Fruit fly (Drosophila melanogaster) whole organism: ENCODE measurements around the gene Grip84.

Experiments used
- CG8478 ChIP-seq: fragments of >200 bp; optimal IDR thresholded peaks from 2 replicates; lab custom pipeline; 2018; ENCODE audit warnings: inconsistent platforms
- Dll ChIP-seq: fragments of >200 bp; optimal IDR thresholded peaks from 2 replicates; lab custom pipeline; 2017
- EcR ChIP-seq, 2 experiments: fragments of >200 bp; optimal IDR thresholded peaks; 2 replicates each; lab custom pipeline; 2017; ENCODE audit warnings: missing biosample characterization in 2 of 2, missing genetic modification characterization in 2 of 2, missing genetic modification reagents in 2 of 2
- pan ChIP-seq: fragments of >200 bp; optimal IDR thresholded peaks from 2 replicates; lab custom pipeline; 2017
- psq ChIP-seq: fragments of >200 bp; optimal IDR thresholded peaks from 2 replicates; lab custom pipeline; 2017
- usp ChIP-seq: fragments of >200 bp; optimal IDR thresholded peaks from 2 replicates; lab custom pipeline; 2017; ENCODE audit warnings: missing biosample characterization, missing genetic modification characterization, mixed read lengths

DNA sequence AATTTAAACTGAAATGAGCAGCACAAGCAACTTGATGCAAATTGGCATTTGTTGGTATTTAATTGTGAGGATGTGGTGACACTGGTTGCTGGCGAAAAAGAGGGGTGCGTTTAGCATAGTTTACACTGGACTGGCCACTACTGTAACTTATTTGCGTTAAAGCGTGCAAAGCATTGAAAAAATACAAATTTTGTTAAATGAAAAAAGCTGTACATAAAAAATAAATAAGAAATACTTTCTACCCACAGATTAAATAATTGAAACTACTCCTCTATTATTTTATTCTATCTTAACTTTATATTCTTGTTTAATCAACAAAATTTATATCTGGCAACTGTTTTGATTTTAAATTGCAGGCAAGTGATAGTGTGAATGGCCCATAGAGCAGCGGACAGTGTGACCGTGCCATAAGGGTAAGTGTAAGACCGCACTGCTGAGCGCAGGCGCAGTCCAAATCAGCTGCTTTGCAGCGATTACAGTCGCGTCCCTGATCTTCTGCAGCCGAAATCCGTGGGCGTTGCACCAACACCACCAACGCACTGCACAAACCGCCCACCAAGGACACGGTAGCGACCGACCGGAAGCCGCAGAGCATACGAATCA, at the start of gene Grip84, which contains the start of gene car:
- TF ChIP-seq psq (lab: Kevin White, UChicago) (no peak), EcR (GFP tag; optimal IDR thresholded peaks at IDR 0.05; lab: Kevin White, UChicago) (no peak), pan (lab: Kevin White, UChicago) (no peak), CG8478 (lab: Kevin White, UChicago) (no peak), Dll (lab: Kevin White, UChicago) (no peak), usp (no peak)
